Worm (Caenorhabditis elegans): ENCODE data around the gene acs-19.
A peak's percentile ranks its signal among the peaks of the same experiment; 100 is the strongest.
"Not testable (repeated sequence)": the region's sequence is repeated elsewhere in the genome, so short reads cannot be mapped to it uniquely, and the experiment has no call there.

The acs-19 gene

ce11 chrIII:3831798-3832197, 32.5 kb upstream of the acs-19 start:
- TF ChIP-seq sdc-2 (tag; optimal IDR thresholded peaks at IDR 0.05) = no peak
- no peak for TF ChIP-seq eyg-1 (tag; optimal IDR thresholded peaks at IDR 0.05)
- TF ChIP-seq pha-4 (tag; optimal IDR thresholded peaks at IDR 0.05) = no peak

- TF ChIP-seq K02D7.2 (tag; optimal IDR thresholded peaks at IDR 0.05) (no peak), pha-4 (tag; optimal IDR thresholded peaks at IDR 0.05) (no peak), hlh-8 (tag; optimal IDR thresholded peaks at IDR 0.05) (no peak), hlh-15 (tag; optimal IDR thresholded peaks at IDR 0.05) (no peak), pha-2 (tag; optimal IDR thresholded peaks at IDR 0.05) (no peak), K09A11.1 (tag; optimal IDR thresholded peaks at IDR 0.05; ENCODE audit: insufficient read depth) (no peak), F13H6.1 (tag; optimal IDR thresholded peaks at IDR 0.05) (no peak), tbx-7 (tag; optimal IDR thresholded peaks at IDR 0.05) (no peak), rnt-1 (tag; optimal IDR thresholded peaks at IDR 0.05) (no peak), pat-9 (tag; optimal IDR thresholded peaks at IDR 0.05) (no peak), ceh-24 (tag; optimal IDR thresholded peaks at IDR 0.05) (no peak), hlh-6 (tag; optimal IDR thresholded peaks at IDR 0.05) (no peak), ama-1 (optimal IDR thresholded peaks at IDR 0.05) (no peak), npax-4 (tag; optimal IDR thresholded peaks at IDR 0.05) (no peak), ceh-14 (tag; optimal IDR thresholded peaks at IDR 0.05) (no peak), dmd-4 (tag; optimal IDR thresholded peaks at IDR 0.05; ENCODE audit: borderline replicate concordance) (no peak), unc-55 (GFP tag; optimal IDR thresholded peaks at IDR 0.05) (no peak)
Measured at ce11 chrIII:3832291-3832690, 32.0 kb upstream of the acs-19 start, which contains the start of gene cyp-25A1. Gene cyp-25A1, plus strand, starts transcription at chrIII:3832591.

DNA sequence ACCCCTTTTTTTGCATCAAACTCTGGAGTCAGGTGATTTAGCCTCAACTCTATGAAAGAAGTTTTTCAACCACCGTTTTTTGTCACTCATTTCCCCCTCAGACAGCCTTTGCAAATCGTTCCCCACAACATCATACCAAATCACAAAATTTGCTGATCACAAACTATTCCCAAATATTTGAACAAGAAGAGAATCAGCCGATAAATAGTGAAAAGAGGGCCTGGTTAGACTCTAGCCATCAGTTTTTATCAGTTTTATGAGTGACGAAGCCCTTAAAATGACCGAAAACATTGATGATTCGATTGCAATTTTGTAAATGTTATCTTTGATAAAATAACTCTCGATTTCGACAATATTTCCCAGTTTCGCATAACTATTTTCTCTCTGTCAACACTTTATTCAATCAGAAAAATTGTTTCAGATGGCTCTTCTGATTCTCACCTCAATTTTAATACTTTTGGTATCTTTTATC, 29.5 kb upstream of the acs-19 start, which contains the start of gene cyp-25A2:
Gene cyp-25A2 (plus strand): TSS at position 422 of the 472 bp plus-strand sequence.
- TF ChIP-seq pros-1 (tag; optimal IDR thresholded peaks at IDR 0.05) (no peak), ceh-34 (tag; optimal IDR thresholded peaks at IDR 0.05) (no peak), pax-1 (tag; optimal IDR thresholded peaks at IDR 0.05) (no peak), elt-2 (tag; optimal IDR thresholded peaks at IDR 0.05) (peak; percentile 51), C38D4.7 (GFP tag; optimal IDR thresholded peaks at IDR 0.05) (no peak), pha-2 (tag; optimal IDR thresholded peaks at IDR 0.05) (no peak)

DNA sequence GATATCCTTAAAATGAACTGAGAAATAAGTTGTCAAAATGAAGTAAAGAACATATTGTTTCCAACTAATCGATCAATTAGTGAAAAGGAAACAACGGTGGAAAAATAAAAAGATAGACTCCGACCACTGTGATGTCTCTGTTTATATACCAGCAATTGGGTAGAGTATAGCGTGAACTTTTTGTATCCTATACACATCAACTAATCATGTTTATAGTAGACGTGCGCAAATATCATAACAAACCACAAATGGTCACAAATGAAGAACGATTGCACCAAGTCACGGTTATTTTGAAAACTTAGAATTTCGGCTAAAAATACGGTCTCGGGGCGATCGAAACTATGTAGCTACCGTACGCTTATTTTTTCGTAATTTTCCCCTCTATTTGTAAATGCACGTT, 24.7 kb upstream of the acs-19 start, which contains the start of gene cyp-25A3:
Gene cyp-25A3 (minus strand): TSS at position 101 of the 400 bp plus-strand sequence.
- TF ChIP-seq ceh-31 (tag; optimal IDR thresholded peaks at IDR 0.05) (no peak), madf-2 (tag; optimal IDR thresholded peaks at IDR 0.05) (no peak), ceh-45 (GFP tag; IDR thresholded peaks at IDR 0.05) (no peak), ref-2 (tag; optimal IDR thresholded peaks at IDR 0.05) (no peak), ceh-24 (tag; optimal IDR thresholded peaks at IDR 0.05) (no peak), hlh-8 (tag; optimal IDR thresholded peaks at IDR 0.05) (no peak), ceh-34 (tag; optimal IDR thresholded peaks at IDR 0.05) (no peak), dve-1 (tag; optimal IDR thresholded peaks at IDR 0.05) (no peak), unc-3 (GFP tag; conservative IDR thresholded peaks at IDR 0.05) (no peak), unc-3 (tag; optimal IDR thresholded peaks at IDR 0.05) (no peak)

DNA sequence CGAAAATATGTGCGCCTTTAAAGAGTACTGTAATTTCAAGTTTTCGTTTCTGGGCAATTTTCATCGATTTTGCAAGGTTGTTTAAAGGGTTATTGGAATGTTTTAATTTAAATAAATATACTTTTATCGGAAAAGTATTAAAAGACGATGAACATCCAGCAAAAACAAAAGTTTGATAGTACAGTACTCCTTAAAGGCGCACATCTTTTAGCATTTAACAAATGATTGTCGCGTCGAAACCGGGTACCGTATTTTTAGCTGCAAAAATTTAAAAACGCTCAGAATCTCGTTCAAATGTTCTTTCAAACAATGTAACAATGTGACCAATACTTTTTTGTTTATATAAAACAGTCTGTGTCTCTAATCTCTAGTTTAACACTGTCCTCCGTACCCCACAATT, 24.0 kb upstream of the acs-19 start, which contains the start of gene C36A4.11:
Gene C36A4.11 (plus strand): TSS at position 301 of the 400 bp plus-strand sequence.
- not testable (repeated sequence) for TF ChIP-seq pat-9, gmeb-2, hlh-8 (tag; optimal IDR thresholded peaks at IDR 0.05)

- not testable (repeated sequence) for TF ChIP-seq eyg-1 (tag; optimal IDR thresholded peaks at IDR 0.05); T23F11.4 (GFP tag; optimal IDR thresholded peaks at IDR 0.05); hlh-15 (tag; optimal IDR thresholded peaks at IDR 0.05)
Measured at ce11 chrIII:3843514-3843913, 20.8 kb upstream of the acs-19 start, which contains the start of gene C36A4.4. Gene C36A4.4, minus strand, starts transcription at chrIII:3843614.
